Worm (Caenorhabditis elegans) whole organism, mixed stage, embryonic: ENCODE measurements around the gene Y37H2A.18.

Experiments used
- M03D4.4 ChIP-seq: sonication (generic microtip); optimal IDR thresholded peaks from 2 replicates; lab custom pipeline; 2017; ENCODE audit warnings: mild to moderate bottlenecking, missing genetic modification characterization, missing compliant biosample characterization
- blmp-1 ChIP-seq: fragments of 150-350 bp; optimal IDR thresholded peaks from 2 replicates; lab custom pipeline; 2014; ENCODE audit warnings: missing biosample characterization, missing genetic modification characterization
- ceh-39 ChIP-seq: fragments of 150-350 bp; optimal IDR thresholded peaks from 2 replicates; lab custom pipeline; 2014; ENCODE audit warnings: missing biosample characterization, missing genetic modification characterization
- cnd-1 ChIP-seq: fragments of 200-800 bp; sonication (Bioruptor generic); optimal IDR thresholded peaks from 2 replicates; lab custom pipeline; 2018; ENCODE audit warnings: mild to moderate bottlenecking, missing genetic modification characterization, missing compliant biosample characterization
- elt-1 ChIP-seq: sonication (generic microtip); optimal IDR thresholded peaks from 2 replicates; lab custom pipeline; 2017; ENCODE audit warnings: missing genetic modification characterization, mild to moderate bottlenecking, missing compliant biosample characterization, antibody characterized with exemption, moderate library complexity, borderline replicate concordance; ENCODE audit not compliant: insufficient read depth
- flh-1 ChIP-seq: fragments of 200-800 bp; sonication (Bioruptor generic); optimal IDR thresholded peaks from 2 replicates; lab custom pipeline; 2018; ENCODE audit warnings: mild to moderate bottlenecking, missing genetic modification characterization, moderate library complexity, missing compliant biosample characterization
- hlh-1 ChIP-seq: fragments of 150-350 bp; optimal IDR thresholded peaks from 2 replicates; lab custom pipeline; 2014; ENCODE audit warnings: missing biosample characterization, missing genetic modification reagents, missing genetic modification characterization
- lin-13 ChIP-seq: fragments of 150-350 bp; optimal IDR thresholded peaks from 2 replicates; lab custom pipeline; 2014; ENCODE audit warnings: missing biosample characterization, missing genetic modification characterization
- lin-32 ChIP-seq: fragments of 200-800 bp; sonication (Bioruptor generic); optimal IDR thresholded peaks from 2 replicates; lab custom pipeline; 2018; ENCODE audit warnings: mild to moderate bottlenecking, missing genetic modification characterization, missing compliant biosample characterization
- mab-5 ChIP-seq: fragments of 150-350 bp; optimal IDR thresholded peaks from 2 replicates; lab custom pipeline; 2014; ENCODE audit warnings: missing biosample characterization, missing genetic modification characterization
- mls-2 ChIP-seq: sonication (generic microtip); optimal IDR thresholded peaks from 2 replicates; lab custom pipeline; 2016; ENCODE audit warnings: mild to moderate bottlenecking, missing genetic modification characterization, moderate library complexity, missing compliant biosample characterization
- nhr-28 ChIP-seq: fragments of 150-350 bp; optimal IDR thresholded peaks from 2 replicates; lab custom pipeline; 2014; ENCODE audit warnings: missing biosample characterization, missing genetic modification characterization
- pha-4 ChIP-seq: fragments of 150-350 bp; optimal IDR thresholded peaks from 2 replicates; lab custom pipeline; 2018; ENCODE audit warnings: missing biosample characterization, missing genetic modification reagents, missing genetic modification characterization
- sem-2 ChIP-seq: fragments of 200-800 bp; sonication (Bioruptor generic); optimal IDR thresholded peaks from 2 replicates; lab custom pipeline; 2018; ENCODE audit warnings: mild to moderate bottlenecking, missing genetic modification characterization, missing compliant biosample characterization
- snpc-4 ChIP-seq: fragments of 150-350 bp; optimal IDR thresholded peaks from 2 replicates; lab custom pipeline; 2014; ENCODE audit warnings: missing biosample characterization, missing genetic modification characterization
- unc-39 ChIP-seq: fragments of 150-350 bp; optimal IDR thresholded peaks from 2 replicates; lab custom pipeline; 2014; ENCODE audit warnings: missing biosample characterization, missing genetic modification characterization
- ztf-11 ChIP-seq: fragments of 150-350 bp; optimal IDR thresholded peaks from 2 replicates; lab custom pipeline; 2014; ENCODE audit warnings: missing biosample characterization, missing genetic modification characterization

The Y37H2A.18 gene

ce11 chrV:18086174-18086661 is 46.9 kb downstream of the Y37H2A.18 start, which contains the start of gene Y59A8B.12:
Y59A8B.12 (minus strand) TSS chrV:18086224.
- TF ChIP-seq lin-13 (tag; lab: Kevin White, UChicago) (peak; percentile 16), M03D4.4 (tag; lab: Kevin White, UChicago) (no peak), blmp-1 (tag; lab: Kevin White, UChicago) (no peak), lin-32 (GFP tag; lab: Kevin White, UChicago) (no peak), pha-4 (no peak), sem-2 (GFP tag; lab: Kevin White, UChicago) (no peak)

- TF ChIP-seq snpc-4 (tag; lab: Kevin White, UChicago): no peak
- TF ChIP-seq cnd-1 (tag; lab: Kevin White, UChicago): no peak
- no peak for TF ChIP-seq hlh-1
- TF ChIP-seq lin-32 (GFP tag; lab: Kevin White, UChicago): no peak
- TF ChIP-seq ztf-11 (tag; lab: Kevin White, UChicago): no peak
- no peak for TF ChIP-seq mls-2 (tag; lab: Kevin White, UChicago)
- TF ChIP-seq mab-5 (tag; lab: Kevin White, UChicago): no peak
- no peak for TF ChIP-seq nhr-28
- TF ChIP-seq unc-39 (tag; lab: Kevin White, UChicago): no peak
Measured at ce11 chrV:18085150-18085833, 47.8 kb downstream of the Y37H2A.18 start, which contains the start of gene fbxa-106. fbxa-106 (minus strand) TSS chrV:18085200.

DNA sequence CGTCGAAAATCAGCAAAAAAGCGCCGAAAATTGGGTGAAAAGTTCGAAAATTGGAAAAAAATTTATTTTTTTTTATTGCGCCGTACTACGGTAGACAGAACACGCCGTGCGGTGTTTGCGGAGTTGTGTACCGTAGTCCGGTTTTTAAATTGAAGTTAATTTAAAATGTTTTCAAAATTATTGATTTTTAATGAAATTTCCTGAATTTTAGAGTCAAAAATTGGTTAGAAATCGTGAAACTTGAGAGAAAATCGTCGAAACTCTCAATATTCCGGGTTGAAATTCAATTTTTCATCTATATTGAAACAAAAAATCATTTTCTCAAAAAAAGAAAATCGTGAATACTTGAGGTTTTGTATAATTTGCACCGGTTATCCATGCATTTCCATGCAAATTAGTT is 51.2 kb downstream of the Y37H2A.18 start, which contains the start of gene nova-1:
TSS of gene nova-1 (minus strand) at position 101 of the 400 bp plus-strand sequence.
- TF ChIP-seq snpc-4 (tag; lab: Kevin White, UChicago) (no peak), flh-1 (GFP tag; lab: Kevin White, UChicago) (no peak), sem-2 (GFP tag; lab: Kevin White, UChicago) (no peak), nhr-28 (no peak), lin-32 (GFP tag; lab: Kevin White, UChicago) (no peak), mab-5 (tag; lab: Kevin White, UChicago) (no peak), cnd-1 (tag; lab: Kevin White, UChicago) (no peak), M03D4.4 (tag; lab: Kevin White, UChicago) (no peak), elt-1 (no peak), pha-4 (no peak), ceh-39 (tag; lab: Kevin White, UChicago) (no peak)
- TF ChIP-seq, all 35 proteins: peak for 0
